Fruit fly (Drosophila melanogaster) whole organism, prepupa: ENCODE data around the gene Cad87A.

Experiments used
- CG10669 ChIP-seq: fragments of 200-800 bp; sonication (Bioruptor generic); optimal IDR thresholded peaks from 3 replicates; lab custom pipeline; 2018; ENCODE audit warnings: missing biosample characterization, mild to moderate bottlenecking, missing genetic modification characterization, moderate library complexity
- CG11294 ChIP-seq: fragments of 200-800 bp; sonication (Bioruptor generic); IDR thresholded peaks from 2 replicates; pipeline ENCODE4 v1.3.6; 2022; ENCODE audit warnings: missing biosample characterization, missing genetic modification characterization
- CG11762 ChIP-seq: fragments of 200-800 bp; sonication (Bioruptor generic); optimal IDR thresholded peaks from 3 replicates; lab custom pipeline; 2016; ENCODE audit warnings: missing biosample characterization, missing genetic modification characterization; ENCODE audit not compliant: insufficient read depth
- CG11902 ChIP-seq: fragments of 200-800 bp; sonication (Bioruptor generic); optimal IDR thresholded peaks from 3 replicates; lab custom pipeline; 2016; ENCODE audit warnings: missing biosample characterization, missing genetic modification characterization
- CG15336 ChIP-seq: fragments of 200-800 bp; sonication (Bioruptor generic); IDR thresholded peaks from 2 replicates; pipeline ENCODE4 v1.3.6; 2022; ENCODE audit warnings: missing biosample characterization, missing genetic modification characterization
- CG16779 ChIP-seq: fragments of 200-800 bp; sonication (Bioruptor generic); optimal IDR thresholded peaks from 3 replicates; lab custom pipeline; 2017; ENCODE audit warnings: missing biosample characterization, mild to moderate bottlenecking, missing genetic modification characterization
- CG3032 ChIP-seq: fragments of 200-800 bp; optimal IDR thresholded peaks from 2 replicates; lab custom pipeline; 2019; ENCODE audit warnings: missing biosample characterization, mild to moderate bottlenecking, missing genetic modification characterization, moderate library complexity
- CG32006 ChIP-seq: fragments of 200-800 bp; sonication (Bioruptor generic); optimal IDR thresholded peaks from 3 replicates; lab custom pipeline; 2017; ENCODE audit warnings: missing biosample characterization, mild to moderate bottlenecking, missing genetic modification characterization
- CG3919 ChIP-seq: fragments of 200-800 bp; sonication (Bioruptor generic); optimal IDR thresholded peaks from 3 replicates; lab custom pipeline; 2016; ENCODE audit warnings: missing biosample characterization, missing genetic modification characterization
- CG4318 ChIP-seq: fragments of 200-800 bp; sonication (Bioruptor generic); optimal IDR thresholded peaks from 3 replicates; lab custom pipeline; 2017; ENCODE audit warnings: missing biosample characterization, mild to moderate bottlenecking, missing genetic modification characterization
- CG6163 ChIP-seq: fragments of 200-800 bp; sonication (Bioruptor generic); IDR thresholded peaks from 3 replicates; pipeline ENCODE4 v1.3.6; 2022; ENCODE audit warnings: missing biosample characterization, missing genetic modification characterization
- CG6792 ChIP-seq: fragments of 200-800 bp; sonication (Bioruptor generic); optimal IDR thresholded peaks from 3 replicates; lab custom pipeline; 2016; ENCODE audit warnings: missing biosample characterization, missing genetic modification characterization
- CG6808 ChIP-seq: fragments of 200-800 bp; sonication (Bioruptor generic); optimal IDR thresholded peaks from 3 replicates; lab custom pipeline; 2017; ENCODE audit warnings: missing biosample characterization, missing genetic modification characterization, mild to moderate bottlenecking, moderate library complexity, missing genetic modification reagents
- CG6854 ChIP-seq: fragments of 200-800 bp; sonication (Bioruptor generic); optimal IDR thresholded peaks from 2 replicates; lab custom pipeline; 2017; ENCODE audit warnings: missing biosample characterization, mild to moderate bottlenecking, missing genetic modification characterization
- CG8319 ChIP-seq: fragments of 200-800 bp; sonication (Bioruptor generic); optimal IDR thresholded peaks from 3 replicates; lab custom pipeline; 2016; ENCODE audit warnings: missing biosample characterization, missing genetic modification characterization
- CG8632 ChIP-seq: fragments of 200-800 bp; sonication (Bioruptor generic); optimal IDR thresholded peaks from 3 replicates; lab custom pipeline; 2016; ENCODE audit warnings: missing biosample characterization, missing genetic modification characterization
- CG9139 ChIP-seq: fragments of 200-800 bp; sonication (Bioruptor generic); optimal IDR thresholded peaks from 3 replicates; lab custom pipeline; 2017; ENCODE audit warnings: missing biosample characterization, mild to moderate bottlenecking, missing genetic modification characterization
- Eip75B ChIP-seq: fragments of 200-800 bp; sonication (Bioruptor generic); optimal IDR thresholded peaks from 3 replicates; lab custom pipeline; 2016; ENCODE audit warnings: missing biosample characterization, missing genetic modification characterization
- Eip78C ChIP-seq: fragments of 200-800 bp; sonication (Bioruptor generic); peaks from one replicate; lab custom pipeline; 2016; ENCODE audit warnings: missing biosample characterization, missing genetic modification characterization
- Eip93F ChIP-seq: fragments of 200-800 bp; sonication (Bioruptor generic); optimal IDR thresholded peaks from 2 replicates; lab custom pipeline; 2016; ENCODE audit warnings: missing biosample characterization, mild to moderate bottlenecking, missing genetic modification characterization
- Ets21C ChIP-seq: fragments of 200-800 bp; sonication (Bioruptor generic); optimal IDR thresholded peaks from 3 replicates; lab custom pipeline; 2016; ENCODE audit warnings: missing biosample characterization, missing genetic modification characterization
- Ets96B ChIP-seq: fragments of 200-800 bp; optimal IDR thresholded peaks from 2 replicates; lab custom pipeline; 2019; ENCODE audit warnings: missing biosample characterization, mild to moderate bottlenecking, missing genetic modification characterization, moderate library complexity
- Gug ChIP-seq: fragments of 200-800 bp; sonication (Bioruptor generic); IDR thresholded peaks from 2 replicates; pipeline ENCODE4 v1.3.6; 2022; ENCODE audit warnings: missing biosample characterization, missing genetic modification characterization
- Hr39 ChIP-seq: fragments of 200-800 bp; sonication (Bioruptor generic); optimal IDR thresholded peaks from 2 replicates; lab custom pipeline; 2016; ENCODE audit warnings: missing biosample characterization, missing genetic modification characterization
- Hr4 ChIP-seq: fragments of 200-800 bp; sonication (Bioruptor generic); optimal IDR thresholded peaks from 3 replicates; lab custom pipeline; 2016; ENCODE audit warnings: missing biosample characterization, missing genetic modification characterization
- Lpt ChIP-seq: fragments of 200-800 bp; sonication (Bioruptor generic); optimal IDR thresholded peaks from 3 replicates; lab custom pipeline; 2016; ENCODE audit warnings: missing biosample characterization, missing genetic modification characterization
- OdsH ChIP-seq: fragments of 200-800 bp; sonication (Bioruptor generic); optimal IDR thresholded peaks from 3 replicates; lab custom pipeline; 2016; ENCODE audit warnings: missing biosample characterization, missing genetic modification characterization
- Sox14 ChIP-seq: fragments of 200-800 bp; sonication (Bioruptor generic); optimal IDR thresholded peaks from 3 replicates; lab custom pipeline; 2016; ENCODE audit warnings: missing biosample characterization, missing genetic modification characterization
- Sox15 ChIP-seq: fragments of 200-800 bp; sonication (Bioruptor generic); optimal IDR thresholded peaks from 3 replicates; lab custom pipeline; 2016; ENCODE audit warnings: missing biosample characterization, missing genetic modification characterization
- achi ChIP-seq: fragments of 200-800 bp; sonication (Bioruptor generic); optimal IDR thresholded peaks from 3 replicates; lab custom pipeline; 2016; ENCODE audit warnings: missing biosample characterization, missing genetic modification characterization
- acj6 ChIP-seq: fragments of 200-800 bp; sonication (Bioruptor generic); optimal IDR thresholded peaks from 3 replicates; lab custom pipeline; 2016; ENCODE audit warnings: missing biosample characterization, missing genetic modification characterization
- dac ChIP-seq: fragments of 200-800 bp; sonication (Bioruptor generic); optimal IDR thresholded peaks from 2 replicates; lab custom pipeline; 2017; ENCODE audit warnings: missing biosample characterization, mild to moderate bottlenecking, missing genetic modification characterization
- eg ChIP-seq: fragments of 200-800 bp; sonication (Bioruptor generic); IDR thresholded peaks from 3 replicates; pipeline ENCODE4 v1.3.6; 2022; ENCODE audit warnings: missing biosample characterization, missing genetic modification characterization
- esn ChIP-seq: fragments of 200-800 bp; sonication (Bioruptor generic); optimal IDR thresholded peaks from 2 replicates; lab custom pipeline; 2016; ENCODE audit warnings: missing biosample characterization, mild to moderate bottlenecking, missing genetic modification characterization, moderate library complexity
- fd59A ChIP-seq: fragments of 200-800 bp; sonication (Bioruptor generic); optimal IDR thresholded peaks from 2 replicates; lab custom pipeline; 2017; ENCODE audit warnings: missing biosample characterization, mild to moderate bottlenecking, missing genetic modification characterization, missing genetic modification reagents
- fd85E ChIP-seq: fragments of 200-800 bp; sonication (Bioruptor generic); optimal IDR thresholded peaks from 3 replicates; lab custom pipeline; 2016; ENCODE audit warnings: missing biosample characterization, missing genetic modification characterization
- lz ChIP-seq: fragments of 200-800 bp; sonication (Bioruptor generic); optimal IDR thresholded peaks from 3 replicates; lab custom pipeline; 2016; ENCODE audit warnings: missing biosample characterization, missing genetic modification characterization
- net ChIP-seq: fragments of 200-800 bp; sonication (Bioruptor generic); optimal IDR thresholded peaks from 3 replicates; lab custom pipeline; 2016; ENCODE audit warnings: missing biosample characterization, missing genetic modification characterization
- pdm3 ChIP-seq: fragments of 200-800 bp; sonication (Bioruptor generic); optimal IDR thresholded peaks from 3 replicates; lab custom pipeline; 2016; ENCODE audit warnings: missing biosample characterization, missing genetic modification characterization
- salr ChIP-seq, 2 experiments: fragments of 200-800 bp; sonication (Bioruptor generic); optimal IDR thresholded peaks; 3 replicates each; lab custom pipeline; 2016 to 2018; ENCODE audit warnings: missing biosample characterization in 2 of 2, missing genetic modification characterization in 2 of 2, mild to moderate bottlenecking in 1 of 2
- ss ChIP-seq, 2 experiments: fragments of 200-800 bp; sonication (Bioruptor generic); optimal IDR thresholded peaks; 2 replicates in 1 of 2; 3 replicates in 1 of 2; lab custom pipeline; 2017 to 2018; ENCODE audit warnings: mild to moderate bottlenecking in 2 of 2, missing biosample characterization in 2 of 2, missing genetic modification characterization in 2 of 2, moderate library complexity in 1 of 2
- svp ChIP-seq: fragments of 200-800 bp; sonication (Bioruptor generic); peaks from one replicate; lab custom pipeline; 2016; ENCODE audit warnings: missing biosample characterization, missing genetic modification characterization
- topi ChIP-seq: fragments of 200-800 bp; sonication (Bioruptor generic); optimal IDR thresholded peaks from 3 replicates; lab custom pipeline; 2016; ENCODE audit warnings: missing biosample characterization, missing genetic modification characterization

Gene Cad87A

DNA sequence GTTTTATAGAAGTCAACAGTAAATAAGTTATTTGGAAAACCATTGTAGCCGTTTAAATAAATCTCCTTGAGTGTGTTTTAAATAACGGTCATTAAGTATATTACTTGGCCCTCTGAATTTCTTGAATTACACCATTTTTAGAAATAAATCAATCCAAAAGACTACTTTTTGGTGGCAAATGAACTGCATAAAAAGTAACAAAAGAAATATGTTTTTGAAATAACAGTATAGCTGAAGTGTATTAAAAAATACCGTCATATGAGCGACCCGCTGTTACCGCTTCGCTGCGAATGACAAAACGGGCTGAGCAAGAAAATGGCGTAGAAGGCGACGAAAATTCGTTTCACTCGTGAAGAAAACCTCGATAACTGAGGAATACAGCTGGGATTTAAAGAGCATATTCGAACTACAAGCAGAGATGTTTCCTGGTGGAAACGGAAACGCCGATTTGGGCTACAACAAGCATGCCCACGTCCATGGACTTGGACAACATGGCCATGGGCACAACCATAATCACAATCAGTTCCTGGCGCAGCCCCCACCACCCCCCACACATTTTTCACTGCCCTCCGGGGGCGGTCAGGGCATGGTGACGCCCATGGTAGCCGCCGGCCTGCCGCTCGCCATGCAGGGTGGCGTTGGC, 579 bp upstream of the Cad87A start, which contains the start of gene CG31211:
TSS of gene CG31211 (plus strand) at position 294 of the 643 bp plus-strand sequence.
- peak; percentile 25 for TF ChIP-seq esn
- TF ChIP-seq OdsH (GFP tag; lab: Kevin White, UChicago), result peak; percentile 9
- no peak for TF ChIP-seq Sox15 (GFP tag; lab: Kevin White, UChicago)
- TF ChIP-seq Hr4 (GFP tag; lab: Kevin White, UChicago), result peak; percentile 43
- no peak for TF ChIP-seq fd85E
- TF ChIP-seq CG6854 (GFP tag; lab: Kevin White, UChicago), result no peak
- peak; percentile 44 for TF ChIP-seq CG3919 (GFP tag; lab: Kevin White, UChicago)
- no peak for TF ChIP-seq CG4318 (GFP tag; lab: Kevin White, UChicago)
- peak; percentile 21 for TF ChIP-seq Hr39
- no peak for TF ChIP-seq CG6808
- peak; percentile 84 for TF ChIP-seq svp (GFP tag; lab: Kevin White, UChicago)
- peak; percentile 13 for TF ChIP-seq pdm3 (GFP tag; lab: Kevin White, UChicago)
- peak; percentile 4 for TF ChIP-seq lz
- TF ChIP-seq acj6 (GFP tag; lab: Kevin White, UChicago), result peak; percentile 8
- TF ChIP-seq ss (GFP tag; optimal IDR thresholded peaks at IDR 0.05; lab: Kevin White, UChicago), result peak in 1 of 2 experiments; percentile 15

DNA sequence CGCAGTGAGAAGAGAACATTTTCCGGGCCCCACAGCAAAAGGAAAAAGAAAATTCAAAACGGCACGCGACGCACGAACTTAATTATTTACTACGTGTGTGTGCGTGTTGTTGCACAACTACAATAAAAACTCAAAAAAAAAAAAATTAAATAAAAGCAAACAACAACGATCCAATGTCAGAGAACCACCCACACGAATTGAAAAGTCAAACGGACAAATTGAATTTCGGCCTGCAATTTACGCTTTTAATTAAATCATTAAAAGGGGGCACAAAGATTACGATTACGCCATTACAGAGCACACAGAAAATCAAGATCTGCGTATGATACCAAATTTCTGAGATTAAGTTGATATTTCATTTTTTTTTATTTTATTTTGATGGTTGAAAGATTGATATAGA, 970 bp downstream of the Cad87A start:
- TF ChIP-seq svp (GFP tag; lab: Kevin White, UChicago) (peak; percentile 33), CG9139 (GFP tag; lab: Kevin White, UChicago) (no peak), eg (0 out of 3 replicates have a peak, but pooled peaks have one; percentile 15), Ets21C (GFP tag; lab: Kevin White, UChicago) (no peak), CG3032 (tag; lab: Kevin White, UChicago) (no peak), dac (no peak), lz (no peak), achi (GFP tag; lab: Kevin White, UChicago) (no peak), CG6792 (GFP tag; lab: Kevin White, UChicago) (no peak), Sox14 (GFP tag; lab: Kevin White, UChicago) (no peak), Lpt (no peak), CG32006 (peak; percentile 11), CG11294 (GFP tag; lab: Robert Waterston, UW) (no peak), topi (GFP tag; lab: Kevin White, UChicago) (no peak), esn (no peak), fd85E (no peak), CG6854 (GFP tag; lab: Kevin White, UChicago) (no peak), ss (GFP tag; optimal IDR thresholded peaks at IDR 0.05; lab: Kevin White, UChicago) (no peak), CG3919 (GFP tag; lab: Kevin White, UChicago) (no peak), Gug (GFP tag; lab: Robert Waterston, UW) (no peak)

DNA sequence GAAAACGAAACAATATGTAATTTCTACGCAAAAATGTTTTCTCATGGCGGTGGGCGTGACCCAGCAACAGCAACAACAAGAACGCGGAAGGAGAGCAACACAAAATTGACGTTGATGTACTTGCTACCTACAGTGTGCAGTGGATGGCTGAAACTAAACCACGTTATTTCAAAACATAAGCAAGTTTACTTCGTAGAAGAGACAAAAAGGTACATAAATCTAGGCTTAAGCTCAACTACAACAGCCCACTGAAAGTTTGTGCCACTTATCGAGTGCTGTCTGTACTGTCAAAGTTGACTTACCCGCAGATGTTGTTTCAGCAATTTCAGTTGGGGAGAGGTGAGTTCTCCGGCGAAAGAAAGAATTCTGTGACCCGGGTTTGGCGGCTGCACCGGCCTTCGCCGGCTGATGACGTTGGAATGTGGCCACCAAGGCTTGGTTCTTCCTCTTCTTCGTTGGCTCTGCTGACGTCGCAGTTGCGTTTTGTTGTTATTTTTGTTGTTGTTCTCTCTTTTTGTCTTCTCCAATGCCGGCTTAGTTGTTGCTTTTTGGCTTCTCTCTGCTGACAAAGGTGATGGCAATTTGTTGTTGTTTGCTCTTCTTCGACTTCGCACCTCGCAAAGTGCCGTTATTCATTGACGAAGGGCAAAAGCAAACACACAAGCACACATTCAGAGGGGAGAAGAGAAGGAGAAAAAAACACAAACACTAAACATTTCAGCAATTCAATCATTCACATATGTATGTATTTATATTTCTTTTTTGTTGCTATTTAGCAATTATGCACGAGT, 1.7 kb downstream of the Cad87A start:
- no peak for TF ChIP-seq CG6854 (GFP tag; lab: Kevin White, UChicago)
- TF ChIP-seq CG4318 (GFP tag; lab: Kevin White, UChicago), result peak; percentile 30
- peak; percentile 60 for TF ChIP-seq CG15336 (GFP tag; lab: Robert Waterston, UW)
- TF ChIP-seq Eip75B (GFP tag; lab: Kevin White, UChicago), result peak; percentile 66
- peak; percentile 74 for TF ChIP-seq eg
- TF ChIP-seq CG8319 (GFP tag; lab: Kevin White, UChicago), result no peak
- TF ChIP-seq Eip78C (GFP tag; lab: Kevin White, UChicago), result peak; percentile 87
- TF ChIP-seq CG6163 (GFP tag; lab: Robert Waterston, UW), result peak; percentile 72
- TF ChIP-seq CG10669 (GFP tag; lab: Kevin White, UChicago), result peak; percentile 62
- peak; percentile 63 for TF ChIP-seq OdsH (GFP tag; lab: Kevin White, UChicago)
- TF ChIP-seq Eip93F (GFP tag; lab: Kevin White, UChicago), result peak; percentile 3
- peak; percentile 50 for TF ChIP-seq CG11902 (GFP tag; lab: Kevin White, UChicago)
- peak; percentile 33 for TF ChIP-seq CG11762 (GFP tag; lab: Kevin White, UChicago)
- peak; percentile 87 for TF ChIP-seq Hr39
- peak; percentile 30 for TF ChIP-seq Hr4 (GFP tag; lab: Kevin White, UChicago)
- TF ChIP-seq CG16779 (tag; lab: Kevin White, UChicago), result no peak
- TF ChIP-seq ss (GFP tag; optimal IDR thresholded peaks at IDR 0.05; lab: Kevin White, UChicago), result peak; percentile 37 to 70
- peak; percentile 55 for TF ChIP-seq net (GFP tag; lab: Kevin White, UChicago)
- peak; percentile 76 for TF ChIP-seq lz
- TF ChIP-seq fd85E, result no peak
- peak; percentile 77 for TF ChIP-seq Sox14 (GFP tag; lab: Kevin White, UChicago)
- peak; percentile 64 for TF ChIP-seq Ets21C (GFP tag; lab: Kevin White, UChicago)
- peak; percentile 55 for TF ChIP-seq CG8632 (GFP tag; lab: Kevin White, UChicago)
- peak; percentile 53 for TF ChIP-seq CG3032 (tag; lab: Kevin White, UChicago)
- TF ChIP-seq salr (GFP tag; optimal IDR thresholded peaks at IDR 0.05; lab: Kevin White, UChicago), result peak; percentile 21 to 45
- TF ChIP-seq pdm3 (GFP tag; lab: Kevin White, UChicago), result peak; percentile 65
- TF ChIP-seq fd59A (GFP tag; lab: Kevin White, UChicago), result peak; percentile 35
- no peak for TF ChIP-seq CG11294 (GFP tag; lab: Robert Waterston, UW)
- peak; percentile 59 for TF ChIP-seq Ets96B (tag; lab: Kevin White, UChicago)
- peak; percentile 68 for TF ChIP-seq achi (GFP tag; lab: Kevin White, UChicago)
